Worm (Caenorhabditis elegans) whole organism, L2 larva: ENCODE measurements around the gene F21C10.18.

ENCODE experiments used
- Y55F3AM.14 ChIP-seq: fragments of 200-800 bp; sonication (Bioruptor generic); optimal IDR thresholded peaks from 2 replicates; lab custom pipeline; 2018; ENCODE audit warnings: mild to moderate bottlenecking, missing genetic modification characterization, missing compliant biosample characterization
- blmp-1 ChIP-seq: sonication (generic microtip); optimal IDR thresholded peaks from 2 replicates; lab custom pipeline; 2017; ENCODE audit warnings: missing genetic modification characterization, mild to moderate bottlenecking, missing compliant biosample characterization, antibody characterized with exemption, moderate library complexity; ENCODE audit not compliant: insufficient read depth
- ceh-82 ChIP-seq: fragments of 150-350 bp; optimal IDR thresholded peaks from 2 replicates; lab custom pipeline; 2014; ENCODE audit warnings: missing biosample characterization, missing genetic modification characterization
- dmd-4 ChIP-seq: sonication (generic microtip); optimal IDR thresholded peaks from 2 replicates; lab custom pipeline; 2017; ENCODE audit warnings: missing biosample characterization, missing genetic modification characterization
- elt-1 ChIP-seq: fragments of 150-350 bp; optimal IDR thresholded peaks from 2 replicates; lab custom pipeline; 2014; ENCODE audit warnings: missing biosample characterization, missing genetic modification characterization
- elt-3 ChIP-seq: sonication (generic microtip); optimal IDR thresholded peaks from 2 replicates; lab custom pipeline; 2017; ENCODE audit warnings: missing biosample characterization, missing genetic modification characterization
- fos-1 ChIP-seq: fragments of 150-350 bp; optimal IDR thresholded peaks from 2 replicates; lab custom pipeline; 2014; ENCODE audit warnings: missing biosample characterization, missing genetic modification characterization
- gmeb-1 ChIP-seq: fragments of 150-350 bp; optimal IDR thresholded peaks from 2 replicates; lab custom pipeline; 2014; ENCODE audit warnings: missing biosample characterization, missing genetic modification characterization
- lin-13 ChIP-seq: fragments of 150-350 bp; optimal IDR thresholded peaks from 2 replicates; lab custom pipeline; 2014; ENCODE audit warnings: missing biosample characterization, missing genetic modification reagents, missing genetic modification characterization
- lin-39 ChIP-seq: fragments of 150-350 bp; optimal IDR thresholded peaks from 2 replicates; lab custom pipeline; 2014; ENCODE audit warnings: missing biosample characterization, missing genetic modification reagents, missing genetic modification characterization
- lsy-2 ChIP-seq, 2 experiments: fragments of 150-350 bp in 1 of 2; sonication (generic microtip) in 1 of 2; optimal IDR thresholded peaks; 2 replicates each; lab custom pipeline; 2014 to 2017; ENCODE audit warnings: missing biosample characterization in 2 of 2, missing genetic modification characterization in 2 of 2
- mab-5 ChIP-seq: fragments of 150-350 bp; optimal IDR thresholded peaks from 2 replicates; lab custom pipeline; 2014; ENCODE audit warnings: missing biosample characterization, missing genetic modification characterization
- nhr-10 ChIP-seq: sonication (generic microtip); optimal IDR thresholded peaks from 2 replicates; lab custom pipeline; 2017; ENCODE audit warnings: missing biosample characterization, missing genetic modification characterization
- nhr-12 ChIP-seq: fragments of 150-350 bp; optimal IDR thresholded peaks from 2 replicates; lab custom pipeline; 2014; ENCODE audit warnings: missing biosample characterization, missing genetic modification characterization
- nhr-129 ChIP-seq: fragments of 150-350 bp; optimal IDR thresholded peaks from 2 replicates; lab custom pipeline; 2014; ENCODE audit warnings: missing biosample characterization, missing genetic modification characterization
- nhr-21 ChIP-seq: fragments of 150-350 bp; optimal IDR thresholded peaks from 2 replicates; lab custom pipeline; 2014; ENCODE audit warnings: missing biosample characterization, missing genetic modification characterization
- nhr-237 ChIP-seq: fragments of 150-350 bp; optimal IDR thresholded peaks from 2 replicates; lab custom pipeline; 2014; ENCODE audit warnings: missing biosample characterization, missing genetic modification characterization
- nhr-25 ChIP-seq: fragments of 150-350 bp; sonication (generic microtip); optimal IDR thresholded peaks from 3 replicates; lab custom pipeline; 2014; ENCODE audit warnings: missing biosample characterization, missing genetic modification characterization
- nhr-6 ChIP-seq: fragments of 150-350 bp; optimal IDR thresholded peaks from 2 replicates; lab custom pipeline; 2014; ENCODE audit warnings: missing biosample characterization, missing genetic modification characterization
- nhr-77 ChIP-seq: fragments of 150-350 bp; optimal IDR thresholded peaks from 2 replicates; lab custom pipeline; 2014; ENCODE audit warnings: missing biosample characterization, missing genetic modification characterization
- peb-1 ChIP-seq: fragments of 150-350 bp; optimal IDR thresholded peaks from 2 replicates; lab custom pipeline; 2014; ENCODE audit warnings: missing biosample characterization, missing genetic modification characterization
- sma-3 ChIP-seq: sonication (generic microtip); optimal IDR thresholded peaks from 2 replicates; lab custom pipeline; 2016; ENCODE audit warnings: missing genetic modification reagents, missing genetic modification characterization, missing compliant biosample characterization
- sma-9 ChIP-seq, 2 experiments: fragments of 150-350 bp in 1 of 2; sonication (generic microtip) in 1 of 2; optimal IDR thresholded peaks; 2 replicates each; lab custom pipeline; 2014 to 2016; ENCODE audit warnings: missing genetic modification characterization in 2 of 2, mild to moderate bottlenecking in 1 of 2, missing biosample characterization in 1 of 2, missing compliant biosample characterization in 1 of 2, missing genetic modification reagents in 1 of 2, moderate library complexity in 1 of 2
- snpc-4 ChIP-seq: fragments of 150-350 bp; optimal IDR thresholded peaks from 2 replicates; lab custom pipeline; 2014; ENCODE audit warnings: missing biosample characterization, missing genetic modification characterization
- unc-39 ChIP-seq: fragments of 150-350 bp; optimal IDR thresholded peaks from 2 replicates; lab custom pipeline; 2014; ENCODE audit warnings: missing biosample characterization, missing genetic modification characterization
- unc-55 ChIP-seq: fragments of 150-350 bp; sonication (generic microtip); optimal IDR thresholded peaks from 3 replicates; lab custom pipeline; 2014; ENCODE audit warnings: missing biosample characterization, missing genetic modification reagents, missing genetic modification characterization
- zag-1 ChIP-seq: fragments of 150-350 bp; optimal IDR thresholded peaks from 2 replicates; lab custom pipeline; 2014; ENCODE audit warnings: missing biosample characterization, missing genetic modification characterization
- ztf-1 ChIP-seq: fragments of 200-800 bp; sonication (Bioruptor generic); conservative IDR thresholded peaks from 2 replicates; pipeline ENCODE4 v1.3.6; 2022; ENCODE audit warnings: missing genetic modification characterization, missing compliant biosample characterization
- ztf-11 ChIP-seq: sonication (generic microtip); optimal IDR thresholded peaks from 2 replicates; lab custom pipeline; 2017; ENCODE audit warnings: missing biosample characterization, missing genetic modification characterization
- ztf-4 ChIP-seq: fragments of 150-350 bp; optimal IDR thresholded peaks from 2 replicates; lab custom pipeline; 2014; ENCODE audit warnings: missing biosample characterization, missing genetic modification characterization

Gene F21C10.18

DNA sequence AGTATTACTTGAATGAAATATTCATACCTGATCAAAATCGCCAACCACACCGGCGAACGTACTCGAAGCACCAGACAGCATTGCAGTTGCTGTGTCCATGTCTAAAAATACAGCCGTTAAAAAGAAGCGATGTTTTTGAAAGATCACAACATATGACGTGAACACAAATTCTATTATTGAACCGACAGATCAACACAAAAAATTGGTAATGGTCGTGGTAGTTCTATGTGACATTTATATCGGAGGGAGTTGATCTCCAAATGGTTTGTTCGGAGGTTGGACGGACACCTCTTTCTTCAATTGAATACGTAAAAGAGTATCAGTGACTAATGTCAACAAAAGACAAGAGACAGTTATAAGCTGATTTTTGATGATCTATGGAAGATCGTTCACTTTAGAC is 33.0 kb downstream of the F21C10.18 start, which contains the start of gene pitr-3:
TSS of gene pitr-3 (minus strand) at position 101 of the 400 bp plus-strand sequence.
- TF ChIP-seq unc-55 (GFP tag; lab: Kevin White, UChicago) (no peak), mab-5 (tag; lab: Kevin White, UChicago) (no peak), gmeb-1 (tag; lab: Kevin White, UChicago) (no peak), lin-13 (no peak), ztf-11 (tag; lab: Kevin White, UChicago) (no peak), nhr-237 (no peak), zag-1 (tag; lab: Kevin White, UChicago) (no peak), unc-39 (tag; lab: Kevin White, UChicago) (no peak), ceh-82 (tag; lab: Kevin White, UChicago) (no peak), Y55F3AM.14 (GFP tag; lab: Kevin White, UChicago) (no peak), lin-39 (tag; lab: Kevin White, UChicago) (no peak), ztf-4 (no peak), nhr-25 (tag; lab: Kevin White, UChicago) (no peak), nhr-12 (tag; lab: Kevin White, UChicago) (no peak), lsy-2 (tag; optimal IDR thresholded peaks at IDR 0.05; lab: Kevin White, UChicago) (no peak), peb-1 (tag; lab: Kevin White, UChicago) (no peak)
- TF ChIP-seq, all 48 proteins: peak for 0

DNA sequence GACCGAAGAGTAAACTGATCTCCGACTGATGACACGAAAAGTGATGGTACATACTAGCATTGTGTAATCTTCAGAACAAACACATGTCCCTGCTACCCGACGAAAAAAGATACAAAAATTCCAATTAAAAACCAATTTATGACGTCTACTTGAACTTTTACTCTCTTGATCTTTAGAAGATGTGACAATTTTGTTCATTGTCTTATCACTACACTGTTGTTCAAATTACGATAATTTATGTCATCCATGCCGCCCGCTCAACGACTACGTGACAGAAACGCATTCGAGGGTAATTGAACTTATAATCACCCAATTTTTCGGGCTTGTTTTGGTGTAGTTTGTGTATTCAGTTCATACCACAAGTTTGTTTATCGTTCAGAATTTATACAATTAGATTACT is 35.6 kb downstream of the F21C10.18 start:
- TF ChIP-seq nhr-21 (tag; lab: Kevin White, UChicago) (peak; percentile 33), ztf-11 (tag; lab: Kevin White, UChicago) (no peak), nhr-77 (no peak), sma-3 (peak; percentile 31), elt-1 (tag; lab: Kevin White, UChicago) (no peak), nhr-25 (tag; lab: Kevin White, UChicago) (no peak), nhr-6 (tag; lab: Kevin White, UChicago) (no peak), lin-39 (tag; lab: Kevin White, UChicago) (no peak), sma-9 (GFP tag; optimal IDR thresholded peaks at IDR 0.05; lab: Kevin White, UChicago) (peak; percentile 60), sma-9 (tag; optimal IDR thresholded peaks at IDR 0.05; lab: Kevin White, UChicago) (no peak), unc-55 (GFP tag; lab: Kevin White, UChicago) (no peak), ceh-82 (tag; lab: Kevin White, UChicago) (no peak), nhr-237 (no peak)

DNA sequence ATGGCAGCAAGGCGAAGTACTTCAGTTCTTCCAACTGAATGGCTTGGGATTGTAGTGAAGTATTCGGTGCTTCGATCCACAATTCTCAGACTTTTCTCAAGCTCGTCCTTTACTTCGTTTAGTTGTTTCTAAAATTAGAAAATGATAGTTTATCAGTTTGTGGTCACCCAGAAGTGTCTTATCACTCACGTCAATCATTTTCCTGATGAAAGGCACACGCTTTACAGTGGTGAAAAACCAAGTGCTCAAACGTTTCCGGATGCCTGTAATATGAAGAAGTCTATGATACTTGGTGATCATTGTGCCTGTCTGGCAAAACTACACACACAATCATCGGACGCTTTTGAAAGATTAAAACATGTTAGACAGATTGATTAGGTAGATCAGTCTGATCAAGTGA is 37.9 kb downstream of the F21C10.18 start:
- TF ChIP-seq gmeb-1 (tag; lab: Kevin White, UChicago): peak; percentile 22
- TF ChIP-seq lin-39 (tag; lab: Kevin White, UChicago): no peak
- no peak for TF ChIP-seq nhr-10 (tag; lab: Kevin White, UChicago)
- peak; percentile 16 for TF ChIP-seq fos-1 (tag; lab: Kevin White, UChicago)
- peak; percentile 2 for TF ChIP-seq sma-9 (GFP tag; optimal IDR thresholded peaks at IDR 0.05; lab: Kevin White, UChicago)
- no peak for TF ChIP-seq sma-9 (tag; optimal IDR thresholded peaks at IDR 0.05; lab: Kevin White, UChicago)
- TF ChIP-seq, all 48 proteins: peak for 3

DNA sequence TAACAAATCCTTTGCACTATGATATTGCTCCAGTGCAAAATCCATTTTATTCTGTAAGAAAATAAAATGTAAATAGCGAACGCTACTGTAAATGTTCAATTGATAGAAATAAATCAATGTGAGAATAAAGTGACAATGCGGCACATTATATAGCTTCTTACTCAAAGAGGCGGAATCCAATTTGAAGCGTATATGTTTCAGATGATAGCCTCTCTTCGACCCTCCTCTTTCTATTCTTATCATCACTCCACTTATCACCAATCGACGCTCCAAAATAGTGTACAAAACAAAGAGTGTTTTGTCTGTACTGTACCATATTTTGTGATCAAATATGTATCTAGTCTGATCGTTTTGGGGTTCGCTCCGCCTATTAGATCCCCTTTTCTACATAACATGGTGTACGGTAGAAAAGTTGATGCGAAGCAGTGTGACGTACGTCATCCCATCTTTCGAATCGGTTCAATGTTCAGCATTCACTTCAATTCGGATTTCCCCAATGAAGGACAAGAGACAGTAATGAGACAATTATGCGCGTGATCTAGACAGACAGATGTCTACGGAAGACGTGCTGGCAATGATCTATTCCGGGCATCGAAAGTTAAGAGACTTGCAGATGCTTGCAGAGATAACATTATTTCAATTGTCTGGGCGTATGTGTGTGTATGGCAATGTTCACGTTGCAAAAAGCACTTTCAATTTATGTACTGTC is 38.7 kb downstream of the F21C10.18 start, which contains the start of gene spl-2:
TSS of gene spl-2 (minus strand) at position 51 of the 709 bp plus-strand sequence.
- TF ChIP-seq nhr-25 (tag; lab: Kevin White, UChicago) (peak; percentile 47), peb-1 (tag; lab: Kevin White, UChicago) (no peak), dmd-4 (no peak), sma-3 (peak; percentile 29), unc-39 (tag; lab: Kevin White, UChicago) (no peak), nhr-21 (tag; lab: Kevin White, UChicago) (peak; percentile 50), mab-5 (tag; lab: Kevin White, UChicago) (no peak), ztf-11 (tag; lab: Kevin White, UChicago) (no peak), snpc-4 (tag; lab: Kevin White, UChicago) (no peak), blmp-1 (tag; lab: Kevin White, UChicago) (no peak), ztf-1 (GFP tag; lab: Robert Waterston, UW) (no peak), sma-9 (GFP tag; optimal IDR thresholded peaks at IDR 0.05; lab: Kevin White, UChicago) (peak; percentile 35), sma-9 (tag; optimal IDR thresholded peaks at IDR 0.05; lab: Kevin White, UChicago) (no peak), elt-1 (tag; lab: Kevin White, UChicago) (no peak), nhr-129 (tag; lab: Kevin White, UChicago) (peak; percentile 23), ztf-4 (no peak)

DNA sequence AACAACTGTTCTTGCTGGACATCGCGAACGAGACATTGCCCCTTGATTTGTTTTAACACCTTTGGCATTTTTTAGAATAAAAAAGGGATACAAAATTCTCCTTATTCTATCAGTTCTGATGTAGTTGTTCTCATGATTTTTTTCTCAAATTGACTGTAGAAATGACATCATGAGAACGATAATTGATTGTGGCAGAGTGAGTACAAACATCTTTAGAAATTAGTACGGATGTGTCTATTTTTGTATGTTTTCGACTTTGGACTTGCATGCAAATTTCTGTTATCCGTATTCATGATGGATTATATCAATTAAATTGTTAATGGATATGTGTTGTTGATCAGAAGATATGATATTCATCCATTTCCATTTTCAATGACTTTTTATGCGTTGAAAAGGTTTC is 39.8 kb downstream of the F21C10.18 start:
- TF ChIP-seq elt-3 (no peak), sma-9 (GFP tag; optimal IDR thresholded peaks at IDR 0.05; lab: Kevin White, UChicago) (peak; percentile 54), sma-9 (tag; optimal IDR thresholded peaks at IDR 0.05; lab: Kevin White, UChicago) (no peak)
